7 worm cellular contexts compared by ENCODE assay signal in the genomic region with DNA sequence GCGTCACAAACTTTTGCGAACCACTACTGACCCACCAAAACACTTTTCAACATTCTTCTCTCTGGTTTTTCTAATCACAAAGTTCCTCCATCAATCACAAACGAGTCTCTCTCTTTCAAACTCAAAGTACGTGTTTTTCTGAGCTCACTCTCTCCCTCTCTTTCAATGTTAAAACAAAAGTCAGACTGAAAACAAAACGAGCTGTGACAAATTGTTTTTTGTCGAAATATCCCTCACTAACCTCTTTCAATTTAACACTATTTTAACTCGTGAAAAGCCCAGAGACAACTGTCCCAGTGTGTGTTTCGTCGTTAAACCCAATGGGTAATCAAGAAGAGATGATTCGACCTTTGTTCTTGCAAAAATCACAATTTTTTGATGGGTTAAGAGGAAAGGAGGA.
A peak's percentile ranks its signal among the peaks of the same experiment; 100 is the strongest.
TF ChIP-seq lines count a peak whose summit lies in the region.

No protein-coding gene starts in this region.

TF ChIP-seq in whole organism, L1 larva, 84 proteins besides CTCF, POLR2A, EP300 and RAD21 (continues in another document):
- TF ChIP-seq ztf-11 (tag; optimal IDR thresholded peaks at IDR 0.05; lab: Kevin White, UChicago) (no peak), ceh-90 (tag; optimal IDR thresholded peaks at IDR 0.05; lab: Kevin White, UChicago) (no peak), unc-30 (tag; optimal IDR thresholded peaks at IDR 0.05; lab: Kevin White, UChicago) (no peak), lin-35 (GFP tag; optimal IDR thresholded peaks at IDR 0.05; lab: Kevin White, UChicago) (peak in 1 of 2 experiments; percentile 22), vab-15 (tag; optimal IDR thresholded peaks at IDR 0.05; lab: Kevin White, UChicago) (peak; percentile 93), mdl-1 (tag; optimal IDR thresholded peaks at IDR 0.05; lab: Kevin White, UChicago) (peak in 1 of 2 experiments; percentile 12), nhr-90 (tag; optimal IDR thresholded peaks at IDR 0.05; lab: Kevin White, UChicago; ENCODE audit: poor library complexity) (no peak), sptf-1 (tag; optimal IDR thresholded peaks at IDR 0.05; lab: Kevin White, UChicago) (no peak), snu-23 (GFP tag; optimal IDR thresholded peaks at IDR 0.05; lab: Kevin White, UChicago) (peak; percentile 73), rnt-1 (tag; optimal IDR thresholded peaks at IDR 0.05; lab: Kevin White, UChicago) (peak; percentile 63), fos-1 (tag; optimal IDR thresholded peaks at IDR 0.05; lab: Kevin White, UChicago) (no peak), unc-130 (tag; optimal IDR thresholded peaks at IDR 0.05; lab: Kevin White, UChicago) (peak; percentile 65)

TF ChIP-seq in whole organism, L2 larva, 48 proteins besides CTCF, POLR2A, EP300 and RAD21 (continues in another document):
- TF ChIP-seq lin-11 (tag; optimal IDR thresholded peaks at IDR 0.05; lab: Kevin White, UChicago) (no peak), unc-55 (GFP tag; optimal IDR thresholded peaks at IDR 0.05; lab: Kevin White, UChicago) (no peak), F13H6.1 (tag; optimal IDR thresholded peaks at IDR 0.05; lab: Kevin White, UChicago) (peak; percentile 87), mbf-1 (tag; optimal IDR thresholded peaks at IDR 0.05; lab: Kevin White, UChicago) (no peak), fos-1 (tag; optimal IDR thresholded peaks at IDR 0.05; lab: Kevin White, UChicago) (no peak), mdl-1 (tag; optimal IDR thresholded peaks at IDR 0.05; lab: Kevin White, UChicago) (no peak), gmeb-1 (tag; optimal IDR thresholded peaks at IDR 0.05; lab: Kevin White, UChicago) (no peak), lin-39 (tag; optimal IDR thresholded peaks at IDR 0.05; lab: Kevin White, UChicago) (peak; percentile 12), lin-13 (GFP tag; optimal IDR thresholded peaks at IDR 0.05; lab: Kevin White, UChicago) (peak; percentile 4), ztf-4 (tag; optimal IDR thresholded peaks at IDR 0.05; lab: Kevin White, UChicago) (peak; percentile 76), ceh-82 (tag; optimal IDR thresholded peaks at IDR 0.05; lab: Kevin White, UChicago) (no peak), unc-62 (GFP tag; optimal IDR thresholded peaks at IDR 0.05; lab: Kevin White, UChicago) (peak; percentile 62), ztf-11 (tag; optimal IDR thresholded peaks at IDR 0.05; lab: Kevin White, UChicago) (no peak)

TF ChIP-seq in whole organism, L3 larva, 47 proteins besides CTCF, POLR2A, EP300 and RAD21 (continues in another document):
- TF ChIP-seq ceh-82 (tag; optimal IDR thresholded peaks at IDR 0.05; lab: Kevin White, UChicago) = no peak
- TF ChIP-seq fkh-2 (tag; optimal IDR thresholded peaks at IDR 0.05; lab: Kevin White, UChicago) = no peak
- TF ChIP-seq ztf-4 (tag; optimal IDR thresholded peaks at IDR 0.05; lab: Kevin White, UChicago) = no peak
- no peak for TF ChIP-seq nhr-43 (tag; optimal IDR thresholded peaks at IDR 0.05; lab: Kevin White, UChicago; ENCODE audit: poor library complexity, severe bottlenecking)
- TF ChIP-seq nhr-11 (tag; optimal IDR thresholded peaks at IDR 0.05; lab: Kevin White, UChicago) = peak; percentile 74
- peak; percentile 43 for TF ChIP-seq nfya-1 (tag; optimal IDR thresholded peaks at IDR 0.05; lab: Kevin White, UChicago; ENCODE audit: insufficient read depth)
- peak; percentile 76 for TF ChIP-seq egl-5 (tag; optimal IDR thresholded peaks at IDR 0.05; lab: Kevin White, UChicago)
- TF ChIP-seq fkh-10 (GFP tag; optimal IDR thresholded peaks at IDR 0.05; lab: Kevin White, UChicago) = no peak
- TF ChIP-seq ZK546.5 (tag; optimal IDR thresholded peaks at IDR 0.05; lab: Kevin White, UChicago) = no peak
- TF ChIP-seq skn-1 (tag; optimal IDR thresholded peaks at IDR 0.05; lab: Kevin White, UChicago) = no peak
- TF ChIP-seq mdl-1 (tag; optimal IDR thresholded peaks at IDR 0.05; lab: Kevin White, UChicago) = no peak
- no peak for TF ChIP-seq lsy-12 (tag; optimal IDR thresholded peaks at IDR 0.05; lab: Kevin White, UChicago)
- no peak for TF ChIP-seq ceh-9 (tag; optimal IDR thresholded peaks at IDR 0.05; lab: Kevin White, UChicago)

TF ChIP-seq in whole organism, L4 larva, 104 proteins besides CTCF, POLR2A, EP300 and RAD21 (continues in another document):
- no peak for TF ChIP-seq F49E8.2 (tag; optimal IDR thresholded peaks at IDR 0.05; lab: Kevin White, UChicago; ENCODE audit: borderline replicate concordance)
- TF ChIP-seq zip-11 (GFP tag; IDR thresholded peaks at IDR 0.05; lab: Robert Waterston, UW) = no peak
- no peak for TF ChIP-seq tag-97 (GFP tag; IDR thresholded peaks at IDR 0.05; lab: Robert Waterston, UW)
- no peak for TF ChIP-seq ztf-11 (tag; optimal IDR thresholded peaks at IDR 0.05; lab: Kevin White, UChicago)
- TF ChIP-seq fos-1 (tag; optimal IDR thresholded peaks at IDR 0.05; lab: Kevin White, UChicago) = no peak
- TF ChIP-seq rbr-2 (tag; optimal IDR thresholded peaks at IDR 0.05; lab: Kevin White, UChicago) = no peak
- TF ChIP-seq nhr-76 (tag; optimal IDR thresholded peaks at IDR 0.05; lab: Kevin White, UChicago) = no peak
- TF ChIP-seq mep-1 (tag; optimal IDR thresholded peaks at IDR 0.05; lab: Kevin White, UChicago) = peak; percentile 27
- no peak for TF ChIP-seq pqm-1 (tag; optimal IDR thresholded peaks at IDR 0.05; lab: Kevin White, UChicago)
- TF ChIP-seq lin-39 (tag; optimal IDR thresholded peaks at IDR 0.05; lab: Kevin White, UChicago) = no peak
- no peak for TF ChIP-seq dpl-1 (GFP tag; optimal IDR thresholded peaks at IDR 0.05; lab: Kevin White, UChicago)
- no peak for TF ChIP-seq ama-1 (optimal IDR thresholded peaks at IDR 0.05; lab: Kevin White, UChicago)
- no peak for TF ChIP-seq lin-13 (GFP tag; optimal IDR thresholded peaks at IDR 0.05; lab: Kevin White, UChicago)
- TF ChIP-seq ZK546.5 (tag; optimal IDR thresholded peaks at IDR 0.05; lab: Kevin White, UChicago) = no peak

TF ChIP-seq in whole organism, late embryonic, 69 proteins besides CTCF, POLR2A, EP300 and RAD21:
- no peak for TF ChIP-seq pat-9 (tag; optimal IDR thresholded peaks at IDR 0.05; lab: Kevin White, UChicago)
- TF ChIP-seq hlh-15 (tag; optimal IDR thresholded peaks at IDR 0.05; lab: Kevin White, UChicago) = no peak
- TF ChIP-seq F13H6.1 (tag; optimal IDR thresholded peaks at IDR 0.05; lab: Kevin White, UChicago) = no peak
- peak; percentile 78 for TF ChIP-seq ceh-18 (tag; optimal IDR thresholded peaks at IDR 0.05; lab: Kevin White, UChicago)

TF ChIP-seq in whole organism, mixed stage, embryonic, 35 proteins besides CTCF, POLR2A, EP300 and RAD21:
- TF ChIP-seq ztf-11 (tag; optimal IDR thresholded peaks at IDR 0.05; lab: Kevin White, UChicago) (no peak), M03D4.4 (tag; optimal IDR thresholded peaks at IDR 0.05; lab: Kevin White, UChicago) (no peak), nhr-2 (tag; optimal IDR thresholded peaks at IDR 0.05; lab: Kevin White, UChicago) (no peak), drap-1 (GFP tag; optimal IDR thresholded peaks at IDR 0.05; lab: Kevin White, UChicago) (no peak), unc-62 (GFP tag; optimal IDR thresholded peaks at IDR 0.05; lab: Kevin White, UChicago) (peak; percentile 50), hlh-1 (tag; optimal IDR thresholded peaks at IDR 0.05; lab: Kevin White, UChicago) (peak; percentile 52), pha-4 (tag; optimal IDR thresholded peaks at IDR 0.05; lab: Kevin White, UChicago) (no peak), mep-1 (tag; optimal IDR thresholded peaks at IDR 0.05; lab: Kevin White, UChicago) (no peak), ceh-83 (GFP tag; optimal IDR thresholded peaks at IDR 0.05; lab: Kevin White, UChicago) (no peak), blmp-1 (tag; optimal IDR thresholded peaks at IDR 0.05; lab: Kevin White, UChicago) (no peak), tbx-8 (GFP tag; optimal IDR thresholded peaks at IDR 0.05; lab: Kevin White, UChicago) (no peak), ceh-39 (tag; optimal IDR thresholded peaks at IDR 0.05; lab: Kevin White, UChicago) (no peak), nhr-12 (tag; optimal IDR thresholded peaks at IDR 0.05; lab: Kevin White, UChicago) (no peak), snpc-4 (tag; optimal IDR thresholded peaks at IDR 0.05; lab: Kevin White, UChicago) (no peak)
TF ChIP-seq in whole organism, mixed stage, embryonic: peak in this region for 2.

TF ChIP-seq in whole organism, young adult, 124 proteins besides CTCF, POLR2A, EP300 and RAD21:
- TF ChIP-seq dpff-1 (tag; optimal IDR thresholded peaks at IDR 0.05; lab: Kevin White, UChicago) (no peak), nhr-80 (tag; optimal IDR thresholded peaks at IDR 0.05; lab: Kevin White, UChicago) (peak; percentile 29), T26A5.8 (tag; optimal IDR thresholded peaks at IDR 0.05; lab: Kevin White, UChicago) (no peak), K12H6.12 (tag; optimal IDR thresholded peaks at IDR 0.05; lab: Kevin White, UChicago) (peak; percentile 44), ets-4 (GFP tag; optimal IDR thresholded peaks at IDR 0.05; lab: Kevin White, UChicago) (no peak), Y56A3A.18 (GFP tag; IDR thresholded peaks at IDR 0.05; lab: Robert Waterston, UW) (no peak)
